Fruit fly (Drosophila melanogaster) whole organism, prepupa: ENCODE measurements around the gene CG1737.

Experiments
- CG6808 ChIP-seq: fragments of 200-800 bp; sonication (Bioruptor generic); optimal IDR thresholded peaks from 3 replicates; lab custom pipeline; 2017; ENCODE audit warnings: missing biosample characterization, missing genetic modification characterization, mild to moderate bottlenecking, moderate library complexity, missing genetic modification reagents
- Met ChIP-seq: fragments of 200-800 bp; sonication (Bioruptor generic); optimal IDR thresholded peaks from 3 replicates; lab custom pipeline; 2016; ENCODE audit warnings: missing biosample characterization, missing genetic modification characterization
- fkh ChIP-seq: fragments of 200-800 bp; sonication (Bioruptor generic); optimal IDR thresholded peaks from 3 replicates; lab custom pipeline; 2017; ENCODE audit warnings: missing biosample characterization, mild to moderate bottlenecking, missing genetic modification characterization, moderate library complexity

- no peak for TF ChIP-seq CG6808
- no peak for TF ChIP-seq Met (GFP tag; lab: Kevin White, UChicago)
- no peak for TF ChIP-seq fkh (GFP tag; lab: Kevin White, UChicago)
Observed at dm6 chrX:11356648-11357047, 6.2 kb downstream of the CG1737 start.
